Worm (Caenorhabditis elegans): Measurements from ENCODE around the gene nhr-34.
A peak's percentile ranks its signal among the peaks of the same experiment; 100 is the strongest.

Gene nhr-34

DNA sequence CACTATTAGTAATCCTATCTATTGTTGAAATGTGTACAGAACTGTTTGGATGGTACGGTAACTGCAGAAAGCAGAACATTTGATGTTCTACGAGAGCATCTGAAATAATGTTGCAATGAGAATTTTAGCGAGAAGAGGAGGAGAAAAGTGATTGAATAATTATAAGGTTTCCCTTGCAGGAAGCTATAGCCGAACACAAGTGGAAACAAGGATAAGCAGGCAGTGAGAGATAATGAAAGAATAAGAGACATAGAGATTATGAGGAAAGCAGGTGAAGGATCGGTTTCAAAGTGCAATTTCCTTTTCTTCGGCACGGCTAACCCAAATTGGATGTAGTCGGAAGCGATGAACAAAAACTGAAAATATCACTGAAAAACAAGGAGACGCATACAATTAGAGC is 33.5 kb downstream of the nhr-34 start, which contains the start of gene del-2:
del-2 (minus strand) TSS at position 101 of the 400 bp plus-strand sequence.
- TF ChIP-seq snpc-4 (tag; optimal IDR thresholded peaks at IDR 0.05) (no peak), zip-2 (tag; optimal IDR thresholded peaks at IDR 0.05) (no peak), dmd-9 (GFP tag; IDR thresholded peaks at IDR 0.05) (no peak), jun-1 (tag; optimal IDR thresholded peaks at IDR 0.05) (no peak), daf-19 (GFP tag; conservative IDR thresholded peaks at IDR 0.05) (no peak), ceh-82 (tag; optimal IDR thresholded peaks at IDR 0.05) (no peak), daf-8 (GFP tag; IDR thresholded peaks at IDR 0.05) (no peak), daf-16 (GFP tag; optimal IDR thresholded peaks at IDR 0.05) (no peak), daf-16 (tag; optimal IDR thresholded peaks at IDR 0.05) (no peak), snpc-1.2 (GFP tag; IDR thresholded peaks at IDR 0.05) (no peak), ztf-11 (tag; optimal IDR thresholded peaks at IDR 0.05) (no peak), zfp-3 (GFP tag; conservative IDR thresholded peaks at IDR 0.05) (no peak)

DNA sequence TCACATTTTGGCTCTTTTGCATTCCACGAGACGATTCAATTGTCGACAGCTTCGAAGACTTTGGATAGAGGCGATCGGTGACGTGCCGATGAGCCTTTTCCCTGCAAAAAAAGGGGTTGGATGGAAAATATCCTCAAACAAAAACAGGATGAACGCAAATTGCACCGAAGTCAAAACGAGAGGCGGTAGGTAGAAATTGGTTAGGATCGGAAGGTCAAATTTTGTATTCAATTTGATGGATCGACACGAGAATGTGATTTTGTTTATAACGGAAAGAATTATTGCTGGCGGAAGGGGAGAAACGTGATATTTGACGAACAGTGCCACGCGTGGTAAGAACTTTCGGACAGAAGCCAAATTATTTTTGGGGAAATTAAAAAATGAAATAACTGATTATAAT is 40.6 kb downstream of the nhr-34 start, which contains the start of gene mca-1:
mca-1 (minus strand) TSS at position 101 of the 400 bp plus-strand sequence.
- peak; percentile 3 for TF ChIP-seq aha-1 (tag)
- no peak for TF ChIP-seq fkh-10 (GFP tag; optimal IDR thresholded peaks at IDR 0.05)

DNA sequence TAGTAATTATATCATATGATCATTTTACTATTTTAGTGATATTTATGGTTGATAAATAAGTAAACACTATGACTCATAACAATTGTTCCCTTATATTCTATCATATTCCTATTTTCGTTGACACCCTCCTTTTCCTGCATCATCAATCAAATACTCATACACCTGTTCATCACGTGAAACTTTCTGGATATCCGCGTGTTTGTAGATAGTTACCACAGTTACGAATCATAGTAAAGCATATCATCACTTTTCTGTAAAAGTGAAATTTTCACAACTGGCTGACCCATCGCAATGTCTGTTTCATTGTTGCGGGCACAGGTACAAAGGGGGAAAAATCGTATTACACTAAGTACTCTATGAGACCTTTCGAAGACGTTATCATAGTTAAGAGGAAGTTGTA is 41.6 kb downstream of the nhr-34 start:
- peak; percentile 13 for TF ChIP-seq hlh-30 (tag; optimal IDR thresholded peaks at IDR 0.05; ENCODE audit: insufficient read depth)
- TF ChIP-seq ama-1 (optimal IDR thresholded peaks at IDR 0.05) = no peak
- TF ChIP-seq dmd-6 (GFP tag; IDR thresholded peaks at IDR 0.05) = peak; percentile 38
- peak; percentile 39 for TF ChIP-seq hlh-11 (tag; optimal IDR thresholded peaks at IDR 0.05)
- peak; percentile 37 for TF ChIP-seq cey-2 (tag; optimal IDR thresholded peaks at IDR 0.05; ENCODE audit: borderline replicate concordance, insufficient read depth)
- peak; percentile 64 for TF ChIP-seq nhr-48 (tag; optimal IDR thresholded peaks at IDR 0.05)

DNA sequence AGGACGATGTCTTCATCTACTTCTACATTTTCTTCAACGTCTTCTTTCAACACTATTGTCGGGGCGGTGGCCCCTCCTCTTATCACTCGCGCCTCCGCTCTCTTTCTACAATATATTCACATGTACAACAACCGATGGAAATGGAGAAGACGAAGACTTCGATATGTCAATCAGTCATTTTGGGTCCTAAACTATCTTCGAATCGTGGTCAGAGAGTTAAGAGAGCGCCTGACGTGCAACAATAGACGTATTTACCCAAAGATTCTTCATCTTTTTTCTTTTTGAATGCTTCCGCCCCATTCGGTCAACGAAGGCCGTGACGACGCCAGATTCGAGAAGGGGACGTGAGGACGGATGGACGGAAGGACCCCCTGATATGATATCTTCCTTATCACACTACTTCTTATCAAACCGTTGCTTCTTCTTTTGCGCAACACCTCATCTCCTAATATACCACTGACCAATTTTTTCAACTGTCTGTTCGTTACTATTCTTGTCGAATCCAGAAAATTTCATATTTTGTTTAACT is 42.4 kb downstream of the nhr-34 start:
- TF ChIP-seq ztf-7 (tag; optimal IDR thresholded peaks at IDR 0.05) = no peak
- TF ChIP-seq hlh-30 (tag; optimal IDR thresholded peaks at IDR 0.05; ENCODE audit: insufficient read depth) = peak; percentile 41
- peak; percentile 10 for TF ChIP-seq nhr-48 (tag; optimal IDR thresholded peaks at IDR 0.05)
- peak in 1 of 2 experiments; percentile 9 for TF ChIP-seq unc-62 (GFP tag; optimal IDR thresholded peaks at IDR 0.05 in 1 of 2)
- no peak for TF ChIP-seq unc-62 (tag; optimal IDR thresholded peaks at IDR 0.05)
- TF ChIP-seq daf-12 (tag; optimal IDR thresholded peaks at IDR 0.05) = no peak
- peak in 1 of 2 experiments; percentile 26 for TF ChIP-seq mdl-1 (tag; optimal IDR thresholded peaks at IDR 0.05)
- TF ChIP-seq hlh-11 (tag; optimal IDR thresholded peaks at IDR 0.05) = peak; percentile 32
- peak; percentile 44 for TF ChIP-seq aha-1 (tag)
- TF ChIP-seq nhr-111 (GFP tag; optimal IDR thresholded peaks at IDR 0.05) = no peak

DNA sequence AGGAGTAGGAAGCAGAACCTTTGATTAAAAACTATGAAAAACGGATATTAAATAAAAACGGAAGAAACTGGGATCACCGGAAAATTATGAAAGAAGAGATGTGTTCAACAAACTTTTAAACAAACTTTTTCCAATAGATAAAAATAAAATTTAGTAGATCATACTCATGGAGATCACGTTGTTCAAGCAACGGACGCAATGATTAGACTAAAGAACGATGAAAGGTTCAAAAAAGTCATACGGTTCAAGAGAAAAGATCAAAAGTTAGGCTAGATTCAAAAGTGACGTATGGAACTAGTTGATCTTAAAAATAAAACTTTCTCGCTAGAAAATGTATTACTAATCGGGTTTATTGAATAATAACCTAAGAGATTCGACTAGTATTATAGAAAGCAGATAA is 43.4 kb downstream of the nhr-34 start:
- TF ChIP-seq tag-97 (GFP tag; IDR thresholded peaks at IDR 0.05) (no peak), dmd-6 (GFP tag; IDR thresholded peaks at IDR 0.05) (peak; percentile 8; the same call in 1 of the 2 replicates)

DNA sequence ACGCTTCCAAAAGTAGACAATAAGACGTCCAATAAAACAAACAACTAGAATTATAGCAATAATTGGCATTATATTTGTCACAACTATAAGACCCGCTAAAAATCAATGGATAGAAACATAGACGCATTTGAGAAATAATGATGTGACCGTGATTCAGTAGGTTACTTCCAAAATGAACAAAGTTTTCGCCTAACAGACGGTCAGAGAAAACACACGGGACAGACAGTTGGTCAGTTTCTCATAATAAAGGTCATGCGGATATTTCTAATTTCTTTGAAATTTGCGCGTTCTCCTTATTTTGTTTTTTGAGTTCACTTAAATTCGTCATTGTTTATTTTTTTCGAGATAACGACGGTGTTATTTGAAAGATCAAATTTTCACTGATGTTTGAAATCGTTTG is 43.9 kb downstream of the nhr-34 start:
- peak in 1 of 2 experiments; percentile 33 for TF ChIP-seq unc-62 (GFP tag; optimal IDR thresholded peaks at IDR 0.05 in 1 of 2)
- TF ChIP-seq unc-62 (tag; optimal IDR thresholded peaks at IDR 0.05) = no peak
- no peak for TF ChIP-seq ceh-28 (tag; optimal IDR thresholded peaks at IDR 0.05)
- TF ChIP-seq hlh-30 (tag; optimal IDR thresholded peaks at IDR 0.05; ENCODE audit: insufficient read depth) = peak; percentile 55

DNA sequence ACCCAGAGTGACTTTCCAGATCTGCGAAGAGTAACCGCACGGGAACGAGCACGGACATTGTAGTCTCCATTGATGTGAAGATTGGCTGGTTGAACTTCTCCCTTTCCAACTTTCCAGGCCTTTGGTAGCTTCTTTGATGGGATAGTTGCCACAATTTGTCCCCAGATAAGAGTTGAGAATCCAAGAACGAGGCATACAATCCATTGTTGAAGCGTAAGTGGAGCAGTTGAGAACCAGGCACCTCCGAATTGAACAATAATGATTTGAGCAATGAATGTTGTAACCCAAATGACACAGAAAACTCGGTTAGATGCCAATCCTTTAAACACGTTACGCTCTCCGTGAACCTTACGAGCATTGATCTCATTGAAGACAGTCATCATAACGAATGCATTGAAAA is 48.4 kb downstream of the nhr-34 start:
- TF ChIP-seq F26F4.8 (GFP tag; conservative IDR thresholded peaks at IDR 0.05) (no peak), aha-1 (tag) (peak; percentile 60), Y48G9A.11 (GFP tag; IDR thresholded peaks at IDR 0.05) (no peak), ctbp-1 (GFP tag; IDR thresholded peaks at IDR 0.05) (no peak)

Data from whole organism, L4 larva.